Fruit fly (Drosophila melanogaster) whole organism, embryonic: ENCODE data around the gene CG10804.

Experiments used
- Abd-B ChIP-seq: fragments of 200-800 bp; sonication (Bioruptor generic); optimal IDR thresholded peaks from 2 replicates; lab custom pipeline; 2018; ENCODE audit warnings: missing biosample characterization, mild to moderate bottlenecking, missing genetic modification characterization, moderate library complexity
- Antp ChIP-seq: fragments of 200-800 bp; sonication (Bioruptor generic); optimal IDR thresholded peaks from 3 replicates; lab custom pipeline; 2016; ENCODE audit warnings: missing biosample characterization, missing genetic modification characterization
- BtbVII ChIP-seq: fragments of 200-800 bp; sonication (Bioruptor generic); optimal IDR thresholded peaks from 3 replicates; lab custom pipeline; 2017; ENCODE audit warnings: missing biosample characterization, mild to moderate bottlenecking, missing genetic modification characterization
- CG10366 ChIP-seq: fragments of 200-800 bp; sonication (Bioruptor generic); IDR thresholded peaks from 2 replicates; pipeline ENCODE4 v1.3.6; 2022; ENCODE audit warnings: missing biosample characterization, missing genetic modification characterization
- CG10543 ChIP-seq: fragments of 200-800 bp; sonication (Bioruptor generic); optimal IDR thresholded peaks from 3 replicates; lab custom pipeline; 2017; ENCODE audit warnings: missing biosample characterization, mild to moderate bottlenecking, missing genetic modification characterization, moderate library complexity
- CG14441 ChIP-seq: fragments of 200-800 bp; sonication (Bioruptor generic); IDR thresholded peaks from 2 replicates; pipeline ENCODE4 v1.3.6; 2022; ENCODE audit warnings: missing biosample characterization, missing genetic modification characterization
- CG16813 ChIP-seq: fragments of 200-800 bp; sonication (Bioruptor generic); IDR thresholded peaks from 3 replicates; pipeline ENCODE4 v1.3.6; 2022; ENCODE audit warnings: missing biosample characterization, missing genetic modification characterization; ENCODE audit not compliant: partially characterized antibody
- CG18262 ChIP-seq: fragments of 200-800 bp; optimal IDR thresholded peaks from 3 replicates; lab custom pipeline; 2019; ENCODE audit warnings: missing biosample characterization, mild to moderate bottlenecking, missing genetic modification characterization, moderate library complexity
- CG2199 ChIP-seq: fragments of 200-800 bp; sonication (Bioruptor generic); IDR thresholded peaks from 3 replicates; pipeline ENCODE4 v1.3.6; 2022; ENCODE audit warnings: missing biosample characterization, missing genetic modification characterization
- CG32532 ChIP-seq: fragments of 200-800 bp; sonication (Bioruptor generic); IDR thresholded peaks from 2 replicates; pipeline ENCODE4 v1.3.6; 2022; ENCODE audit warnings: missing biosample characterization, missing genetic modification characterization
- CG7786 ChIP-seq: fragments of 200-800 bp; sonication (Bioruptor generic); optimal IDR thresholded peaks from 2 replicates; lab custom pipeline; 2016; ENCODE audit warnings: missing biosample characterization, missing genetic modification characterization
- E2f1 ChIP-seq: fragments of 200-800 bp; sonication (Bioruptor generic); IDR thresholded peaks from 2 replicates; pipeline ENCODE4 v1.3.6; 2022; ENCODE audit warnings: missing biosample characterization, missing genetic modification characterization
- Ets65A ChIP-seq: fragments of 200-800 bp; sonication (Bioruptor generic); peaks from one replicate; lab custom pipeline; 2016; ENCODE audit warnings: missing biosample characterization, missing genetic modification characterization
- GATAe ChIP-seq: fragments of 200-800 bp; sonication (Bioruptor generic); conservative IDR thresholded peaks from 2 replicates; pipeline ENCODE4 v1.3.6; 2022; ENCODE audit warnings: missing biosample characterization, missing genetic modification characterization
- Gsc ChIP-seq: fragments of 200-800 bp; sonication (Bioruptor generic); IDR thresholded peaks from 2 replicates; pipeline ENCODE4 v1.3.6; 2022; ENCODE audit warnings: missing biosample characterization, missing genetic modification characterization
- Hey ChIP-seq: fragments of 200-800 bp; sonication (Bioruptor generic); optimal IDR thresholded peaks from 3 replicates; lab custom pipeline; 2018; ENCODE audit warnings: missing biosample characterization, mild to moderate bottlenecking, missing genetic modification characterization
- HmgZ ChIP-seq: fragments of 200-800 bp; sonication (Bioruptor generic); optimal IDR thresholded peaks from 2 replicates; lab custom pipeline; 2018; ENCODE audit warnings: missing biosample characterization, mild to moderate bottlenecking, missing genetic modification characterization
- Hmr ChIP-seq: fragments of 200-800 bp; sonication (Bioruptor generic); optimal IDR thresholded peaks from 3 replicates; lab custom pipeline; 2017; ENCODE audit warnings: mild to moderate bottlenecking, missing biosample characterization, missing genetic modification reagents, missing genetic modification characterization
- Hr3 ChIP-seq: fragments of 200-800 bp; sonication (Bioruptor generic); optimal IDR thresholded peaks from 3 replicates; lab custom pipeline; 2016; ENCODE audit warnings: missing biosample characterization, missing genetic modification characterization
- Optix ChIP-seq: fragments of 200-800 bp; sonication (Bioruptor generic); IDR thresholded peaks from 3 replicates; pipeline ENCODE4 v1.3.6; 2022; ENCODE audit warnings: missing biosample characterization, missing genetic modification characterization
- Six4 ChIP-seq: fragments of 200-800 bp; sonication (Bioruptor generic); optimal IDR thresholded peaks from 2 replicates; lab custom pipeline; 2016; ENCODE audit warnings: missing biosample characterization, missing genetic modification characterization
- Ssrp ChIP-seq: fragments of 200-800 bp; sonication (Bioruptor generic); optimal IDR thresholded peaks from 2 replicates; lab custom pipeline; 2018; ENCODE audit warnings: missing biosample characterization, mild to moderate bottlenecking, missing genetic modification characterization, moderate library complexity
- Tbp ChIP-seq: fragments of >200 bp; optimal IDR thresholded peaks from 2 replicates; lab custom pipeline; 2018; ENCODE audit warnings: missing biosample characterization, missing genetic modification characterization
- abd-A ChIP-seq: fragments of 200-800 bp; sonication (Bioruptor generic); optimal IDR thresholded peaks from 3 replicates; lab custom pipeline; 2019; ENCODE audit warnings: missing biosample characterization, mild to moderate bottlenecking, missing genetic modification characterization, moderate library complexity
- ap ChIP-seq: fragments of 200-800 bp; sonication (Bioruptor generic); IDR thresholded peaks from 2 replicates; pipeline ENCODE4 v1.3.6; 2022; ENCODE audit warnings: missing biosample characterization, missing genetic modification characterization
- az2 ChIP-seq: fragments of 200-800 bp; sonication (Bioruptor generic); optimal IDR thresholded peaks from 3 replicates; lab custom pipeline; 2016; ENCODE audit warnings: missing biosample characterization, missing genetic modification characterization
- cas ChIP-seq: fragments of 200-800 bp; sonication (Bioruptor generic); IDR thresholded peaks from 2 replicates; pipeline ENCODE4 v1.3.6; 2022; ENCODE audit warnings: missing biosample characterization, missing genetic modification characterization
- crc ChIP-seq: fragments of 200-800 bp; sonication (Bioruptor generic); optimal IDR thresholded peaks from 2 replicates; lab custom pipeline; 2016; ENCODE audit warnings: missing biosample characterization, missing genetic modification characterization
- crp ChIP-seq, 2 experiments: fragments of 200-800 bp; sonication (Bioruptor generic); optimal IDR thresholded peaks; 2 replicates in 1 of 2; 3 replicates in 1 of 2; lab custom pipeline; 2017; ENCODE audit warnings: missing biosample characterization in 2 of 2, missing genetic modification characterization in 2 of 2, mild to moderate bottlenecking in 1 of 2, moderate library complexity in 1 of 2
- danr ChIP-seq: fragments of 200-800 bp; sonication (Bioruptor generic); IDR thresholded peaks from 2 replicates; pipeline ENCODE4 v1.3.6; 2022; ENCODE audit warnings: missing biosample characterization, missing genetic modification characterization
- dmrt99B ChIP-seq: fragments of 200-800 bp; sonication (Bioruptor generic); optimal IDR thresholded peaks from 2 replicates; lab custom pipeline; 2018; ENCODE audit warnings: missing biosample characterization, mild to moderate bottlenecking, missing genetic modification characterization, moderate library complexity
- ems ChIP-seq: fragments of 200-800 bp; sonication (Bioruptor generic); optimal IDR thresholded peaks from 3 replicates; lab custom pipeline; 2016; ENCODE audit warnings: missing biosample characterization, missing genetic modification characterization
- en ChIP-seq: fragments of 200-800 bp; sonication (Bioruptor generic); optimal IDR thresholded peaks from 2 replicates; lab custom pipeline; 2016; ENCODE audit warnings: missing biosample characterization, missing genetic modification characterization
- fd96Cb ChIP-seq: fragments of 200-800 bp; sonication (Bioruptor generic); optimal IDR thresholded peaks from 2 replicates; lab custom pipeline; 2018; ENCODE audit warnings: missing biosample characterization, mild to moderate bottlenecking, missing genetic modification characterization, moderate library complexity
- gcm ChIP-seq: fragments of 200-800 bp; sonication (Bioruptor generic); optimal IDR thresholded peaks from 2 replicates; lab custom pipeline; 2019; ENCODE audit warnings: missing biosample characterization, mild to moderate bottlenecking, missing genetic modification characterization, moderate library complexity
- gro ChIP-seq: fragments of 200-800 bp; sonication (Bioruptor generic); optimal IDR thresholded peaks from 2 replicates; lab custom pipeline; 2016; ENCODE audit warnings: missing biosample characterization, missing genetic modification characterization
- jing ChIP-seq: fragments of 200-800 bp; sonication (Bioruptor generic); optimal IDR thresholded peaks from 2 replicates; lab custom pipeline; 2018; ENCODE audit warnings: missing biosample characterization, mild to moderate bottlenecking, missing genetic modification characterization
- mirr ChIP-seq: fragments of 200-800 bp; sonication (Bioruptor generic); optimal IDR thresholded peaks from 3 replicates; lab custom pipeline; 2018; ENCODE audit warnings: missing biosample characterization, mild to moderate bottlenecking, missing genetic modification characterization
- nau ChIP-seq: fragments of 200-800 bp; sonication (Bioruptor generic); optimal IDR thresholded peaks from 3 replicates; lab custom pipeline; 2017; ENCODE audit warnings: missing biosample characterization, mild to moderate bottlenecking, missing genetic modification characterization, missing genetic modification reagents
- nerfin-2 ChIP-seq: fragments of 200-800 bp; sonication (Bioruptor generic); IDR thresholded peaks from 2 replicates; pipeline ENCODE4 v1.3.6; 2022; ENCODE audit warnings: missing biosample characterization, missing genetic modification characterization; ENCODE audit not compliant: partially characterized antibody
- nom ChIP-seq: fragments of 200-800 bp; sonication (Bioruptor generic); optimal IDR thresholded peaks from 2 replicates; lab custom pipeline; 2017; ENCODE audit warnings: missing biosample characterization, missing genetic modification characterization, mild to moderate bottlenecking, moderate library complexity, missing genetic modification reagents
- pnt ChIP-seq: fragments of 200-800 bp; sonication (Bioruptor generic); optimal IDR thresholded peaks from 3 replicates; lab custom pipeline; 2016; ENCODE audit warnings: missing biosample characterization, missing genetic modification characterization
- rib ChIP-seq: fragments of 200-800 bp; sonication (Bioruptor generic); IDR thresholded peaks from 2 replicates; pipeline ENCODE4 v1.3.6; 2022; ENCODE audit warnings: missing biosample characterization, missing genetic modification characterization
- salm ChIP-seq: fragments of 200-800 bp; sonication (Bioruptor generic); optimal IDR thresholded peaks from 2 replicates; lab custom pipeline; 2018; ENCODE audit warnings: missing biosample characterization, mild to moderate bottlenecking, missing genetic modification characterization
- sens ChIP-seq: fragments of 200-800 bp; sonication (Bioruptor generic); peaks from one replicate; lab custom pipeline; 2016; ENCODE audit warnings: missing biosample characterization, missing genetic modification characterization
- sim ChIP-seq: fragments of 200-800 bp; sonication (Bioruptor generic); IDR thresholded peaks from 2 replicates; pipeline ENCODE4 v1.3.6; 2022; ENCODE audit warnings: missing biosample characterization, missing genetic modification characterization
- slou ChIP-seq: fragments of 200-800 bp; sonication (Bioruptor generic); optimal IDR thresholded peaks from 3 replicates; lab custom pipeline; 2016; ENCODE audit warnings: missing biosample characterization, missing genetic modification characterization
- trem ChIP-seq: fragments of 200-800 bp; optimal IDR thresholded peaks from 3 replicates; lab custom pipeline; 2019; ENCODE audit warnings: missing biosample characterization, mild to moderate bottlenecking, missing genetic modification characterization, moderate library complexity
- vvl ChIP-seq: fragments of 200-800 bp; sonication (Bioruptor generic); IDR thresholded peaks from 2 replicates; pipeline ENCODE4 v1.3.6; 2022; ENCODE audit warnings: missing biosample characterization, missing genetic modification characterization
- wdn ChIP-seq: fragments of 200-800 bp; sonication (Bioruptor generic); IDR thresholded peaks from 2 replicates; pipeline ENCODE4 v1.3.6; 2022; ENCODE audit warnings: missing biosample characterization, missing genetic modification characterization
- wek ChIP-seq: fragments of 200-800 bp; sonication (Bioruptor generic); optimal IDR thresholded peaks from 3 replicates; lab custom pipeline; 2018; ENCODE audit warnings: missing biosample characterization, mild to moderate bottlenecking, missing genetic modification characterization, moderate library complexity
- z ChIP-seq: fragments of 200-800 bp; sonication (Bioruptor generic); IDR thresholded peaks from 3 replicates; pipeline ENCODE4 v1.3.6; 2022; ENCODE audit warnings: missing biosample characterization, missing genetic modification characterization

The CG10804 gene

dm6 chrX:3431641-3432040, 50.5 kb downstream of the CG10804 start (continued):
- TF ChIP-seq nom (GFP tag; lab: Kevin White, UChicago) = no peak
- TF ChIP-seq az2 (GFP tag; lab: Kevin White, UChicago) = peak; percentile 55
- no peak for TF ChIP-seq Tbp
- no peak for TF ChIP-seq en (GFP tag; lab: Kevin White, UChicago)
- no peak for TF ChIP-seq slou (GFP tag; lab: Kevin White, UChicago)
- TF ChIP-seq CG10543 (GFP tag; lab: Kevin White, UChicago) = peak; percentile 14
- peak; percentile 84 for TF ChIP-seq dmrt99B (tag; lab: Kevin White, UChicago)
- TF ChIP-seq CG18262 (tag; lab: Kevin White, UChicago) = peak; percentile 76
- peak; percentile 19; the same call in 1 of the 2 replicates for TF ChIP-seq rib (GFP tag; lab: Robert Waterston, UW)
- no peak for TF ChIP-seq CG16813
- peak; percentile 82 for TF ChIP-seq E2f1 (GFP tag; lab: Robert Waterston, UW)
- TF ChIP-seq Ssrp = peak; percentile 60
- no peak; the same call in 1 of the 2 replicates for TF ChIP-seq GATAe (GFP tag; lab: Robert Waterston, UW)
- no peak for TF ChIP-seq jing (GFP tag; lab: Kevin White, UChicago)
- TF ChIP-seq sim (GFP tag; lab: Robert Waterston, UW) = peak; percentile 36; the same call in 1 of the 2 replicates
- TF ChIP-seq Gsc = no peak
- no peak for TF ChIP-seq pnt
- TF ChIP-seq ems (GFP tag; lab: Kevin White, UChicago) = peak; percentile 25
- peak; percentile 23 for TF ChIP-seq BtbVII (GFP tag; lab: Kevin White, UChicago)
- TF ChIP-seq Hmr (GFP tag; lab: Kevin White, UChicago) = peak; percentile 58
- peak; percentile 85 for TF ChIP-seq CG10366 (GFP tag; lab: Robert Waterston, UW)
- peak; percentile 58 for TF ChIP-seq fd96Cb (tag; lab: Kevin White, UChicago)
- peak; percentile 36 for TF ChIP-seq HmgZ (tag; lab: Kevin White, UChicago)
- peak; percentile 46 for TF ChIP-seq gcm (GFP tag; lab: Kevin White, UChicago)
- TF ChIP-seq Abd-B = peak; percentile 48
- no peak for TF ChIP-seq nerfin-2
- TF ChIP-seq Optix (GFP tag; lab: Robert Waterston, UW) = no peak
- TF ChIP-seq Ets65A = no peak
- peak; percentile 31 for TF ChIP-seq salm (tag; lab: Kevin White, UChicago)
- peak; percentile 3 for TF ChIP-seq trem (tag; lab: Kevin White, UChicago)
- no peak for TF ChIP-seq z
- TF ChIP-seq Six4 = peak; percentile 31
- peak; percentile 87 for TF ChIP-seq CG14441 (GFP tag; lab: Robert Waterston, UW)
- TF ChIP-seq Hey (tag; lab: Kevin White, UChicago) = no peak
- no peak for TF ChIP-seq mirr (GFP tag; lab: Kevin White, UChicago)
- peak; percentile 86 for TF ChIP-seq CG32532 (GFP tag; lab: Robert Waterston, UW)
- TF ChIP-seq CG7786 (GFP tag; lab: Kevin White, UChicago) = no peak
- TF ChIP-seq CG2199 (GFP tag; lab: Robert Waterston, UW) = no peak
- peak; percentile 9 for TF ChIP-seq nau (GFP tag; lab: Kevin White, UChicago)
- peak; percentile 79 for TF ChIP-seq danr (GFP tag; lab: Robert Waterston, UW)
- TF ChIP-seq vvl (GFP tag; lab: Robert Waterston, UW) = peak; percentile 89
- TF ChIP-seq gro = no peak
- peak; percentile 69; the same call in 1 of the 2 replicates for TF ChIP-seq wdn (GFP tag; lab: Robert Waterston, UW)
- no peak for TF ChIP-seq wek (GFP tag; lab: Kevin White, UChicago)
- peak; percentile 26 for TF ChIP-seq abd-A (tag; lab: Kevin White, UChicago)
- TF ChIP-seq ap (GFP tag; lab: Robert Waterston, UW) = peak; percentile 66
- TF ChIP-seq Hr3 (GFP tag; lab: Kevin White, UChicago) = peak; percentile 53
- no peak for TF ChIP-seq crp (GFP tag; optimal IDR thresholded peaks at IDR 0.05; lab: Kevin White, UChicago)
- no peak for TF ChIP-seq Antp (GFP tag; lab: Kevin White, UChicago)
- TF ChIP-seq sens (GFP tag; lab: Kevin White, UChicago) = peak; percentile 45
- TF ChIP-seq cas (GFP tag; lab: Robert Waterston, UW) = no peak
- no peak for TF ChIP-seq crc (GFP tag; lab: Kevin White, UChicago)
